Fruit fly (Drosophila melanogaster) whole organism, embryonic: Measurements from ENCODE around the gene CG15922.

Source experiments
- Bdp1 ChIP-seq: fragments of 200-800 bp; sonication (Bioruptor generic); optimal IDR thresholded peaks from 3 replicates; lab custom pipeline; 2016; ENCODE audit warnings: missing biosample characterization, missing genetic modification characterization
- Blimp-1 ChIP-seq: fragments of 200-800 bp; sonication (Bioruptor generic); optimal IDR thresholded peaks from 3 replicates; lab custom pipeline; 2018; ENCODE audit warnings: missing biosample characterization, missing genetic modification characterization, mild to moderate bottlenecking, moderate library complexity, missing genetic modification reagents
- CG10431 ChIP-seq: fragments of 200-800 bp; sonication (Bioruptor generic); optimal IDR thresholded peaks from 3 replicates; lab custom pipeline; 2018; ENCODE audit warnings: missing biosample characterization, mild to moderate bottlenecking, missing genetic modification characterization
- CG11247 ChIP-seq: fragments of 200-800 bp; sonication (Bioruptor generic); IDR thresholded peaks from 2 replicates; pipeline ENCODE4 v1.3.6; 2022; ENCODE audit warnings: missing biosample characterization, missing genetic modification characterization
- CG12942 ChIP-seq: fragments of 200-800 bp; sonication (Bioruptor generic); optimal IDR thresholded peaks from 3 replicates; lab custom pipeline; 2016; ENCODE audit warnings: missing biosample characterization, missing genetic modification characterization
- CG13287 ChIP-seq: fragments of 200-800 bp; sonication (Bioruptor generic); IDR thresholded peaks from 2 replicates; pipeline ENCODE4 v1.3.6; 2022; ENCODE audit warnings: missing biosample characterization, missing genetic modification characterization; ENCODE audit not compliant: partially characterized antibody
- CG13296 ChIP-seq: fragments of 200-800 bp; sonication (Bioruptor generic); optimal IDR thresholded peaks from 3 replicates; lab custom pipeline; 2018; ENCODE audit warnings: missing biosample characterization, mild to moderate bottlenecking, missing genetic modification characterization
- CG18011 ChIP-seq: fragments of 200-800 bp; sonication (Bioruptor generic); optimal IDR thresholded peaks from 2 replicates; lab custom pipeline; 2017; ENCODE audit warnings: missing biosample characterization, missing genetic modification characterization, mild to moderate bottlenecking, moderate library complexity, missing genotype
- CG18599 ChIP-seq: fragments of 200-800 bp; sonication (Bioruptor generic); optimal IDR thresholded peaks from 3 replicates; lab custom pipeline; 2017; ENCODE audit warnings: missing biosample characterization, missing genetic modification characterization, mild to moderate bottlenecking, moderate library complexity, missing genetic modification reagents
- CG30431 ChIP-seq: fragments of 200-800 bp; sonication (Bioruptor generic); optimal IDR thresholded peaks from 2 replicates; lab custom pipeline; 2017; ENCODE audit warnings: missing biosample characterization, missing genetic modification characterization
- CG3065 ChIP-seq: fragments of 200-800 bp; sonication (Bioruptor generic); optimal IDR thresholded peaks from 2 replicates; lab custom pipeline; 2016; ENCODE audit warnings: missing biosample characterization, missing genetic modification characterization
- CG3838 ChIP-seq: fragments of 200-800 bp; sonication (Bioruptor generic); optimal IDR thresholded peaks from 3 replicates; lab custom pipeline; 2016; ENCODE audit warnings: missing biosample characterization, missing genetic modification characterization
- CG43689 ChIP-seq: fragments of 200-800 bp; sonication (Bioruptor generic); IDR thresholded peaks from 2 replicates; pipeline ENCODE4 v1.3.6; 2022; ENCODE audit warnings: missing biosample characterization, missing genetic modification characterization
- CG4424 ChIP-seq: fragments of 200-800 bp; sonication (Bioruptor generic); optimal IDR thresholded peaks from 3 replicates; lab custom pipeline; 2016; ENCODE audit warnings: missing biosample characterization, missing genetic modification characterization
- CG4820 ChIP-seq: fragments of 200-800 bp; sonication (Bioruptor generic); optimal IDR thresholded peaks from 3 replicates; lab custom pipeline; 2016; ENCODE audit warnings: missing biosample characterization, missing genetic modification characterization
- CG7357 ChIP-seq: fragments of 200-800 bp; sonication (Bioruptor generic); IDR thresholded peaks from 3 replicates; pipeline ENCODE4 v1.3.6; 2022; ENCODE audit warnings: missing biosample characterization, missing genetic modification characterization
- CG8765 ChIP-seq: fragments of 200-800 bp; sonication (Bioruptor generic); IDR thresholded peaks from 2 replicates; pipeline ENCODE4 v1.3.6; 2022; ENCODE audit warnings: missing biosample characterization, missing genetic modification characterization
- CG9932 ChIP-seq: fragments of 200-800 bp; sonication (Bioruptor generic); IDR thresholded peaks from 2 replicates; pipeline ENCODE4 v1.3.6; 2022; ENCODE audit warnings: missing biosample characterization, missing genetic modification characterization
- D19A ChIP-seq: fragments of 200-800 bp; optimal IDR thresholded peaks from 3 replicates; lab custom pipeline; 2019; ENCODE audit warnings: missing biosample characterization, mild to moderate bottlenecking, missing genetic modification characterization, moderate library complexity
- Dll ChIP-seq: fragments of 200-800 bp; sonication (Bioruptor generic); IDR thresholded peaks from 4 replicates; pipeline ENCODE4 v1.3.6; 2022; ENCODE audit warnings: missing biosample characterization, missing genetic modification characterization; ENCODE audit not compliant: partially characterized antibody
- HHEX ChIP-seq: fragments of 200-800 bp; sonication (Bioruptor generic); optimal IDR thresholded peaks from 3 replicates; lab custom pipeline; 2017; ENCODE audit warnings: missing biosample characterization, mild to moderate bottlenecking, missing genetic modification characterization, missing genetic modification reagents
- HmgZ ChIP-seq: fragments of 200-800 bp; sonication (Bioruptor generic); optimal IDR thresholded peaks from 2 replicates; lab custom pipeline; 2018; ENCODE audit warnings: missing biosample characterization, mild to moderate bottlenecking, missing genetic modification characterization
- Hmx ChIP-seq: fragments of 200-800 bp; sonication (Bioruptor generic); optimal IDR thresholded peaks from 2 replicates; lab custom pipeline; 2016; ENCODE audit warnings: missing biosample characterization, missing genetic modification characterization
- Jarid2 ChIP-seq: fragments of 200-800 bp; sonication (Bioruptor generic); optimal IDR thresholded peaks from 3 replicates; lab custom pipeline; 2017; ENCODE audit warnings: mild to moderate bottlenecking, missing biosample characterization, missing genetic modification reagents, missing genetic modification characterization
- Lim3 ChIP-seq: fragments of 200-800 bp; sonication (Bioruptor generic); IDR thresholded peaks from 2 replicates; pipeline ENCODE4 v1.3.6; 2022; ENCODE audit warnings: missing biosample characterization, missing genetic modification characterization
- Myb ChIP-seq: fragments of 200-800 bp; sonication (Bioruptor generic); optimal IDR thresholded peaks from 2 replicates; lab custom pipeline; 2016; ENCODE audit warnings: missing biosample characterization, missing genetic modification characterization
- NFAT ChIP-seq: fragments of 200-800 bp; sonication (Bioruptor generic); IDR thresholded peaks from 2 replicates; pipeline ENCODE4 v1.3.6; 2022; ENCODE audit warnings: missing biosample characterization, missing genetic modification characterization
- Spps ChIP-seq: fragments of 200-800 bp; sonication (Bioruptor generic); optimal IDR thresholded peaks from 2 replicates; lab custom pipeline; 2018; ENCODE audit warnings: missing biosample characterization, mild to moderate bottlenecking, missing genetic modification characterization
- bigmax ChIP-seq: fragments of 200-800 bp; sonication (Bioruptor generic); optimal IDR thresholded peaks from 2 replicates; lab custom pipeline; 2018; ENCODE audit warnings: missing biosample characterization, mild to moderate bottlenecking, missing genetic modification characterization
- caup ChIP-seq: fragments of 200-800 bp; sonication (Bioruptor generic); optimal IDR thresholded peaks from 3 replicates; lab custom pipeline; 2017; ENCODE audit warnings: missing biosample characterization, mild to moderate bottlenecking, missing genetic modification characterization, moderate library complexity; ENCODE audit not compliant: severe bottlenecking
- chinmo ChIP-seq: fragments of 200-800 bp; sonication (Bioruptor generic); IDR thresholded peaks from 4 replicates; pipeline ENCODE4 v1.3.6; 2022; ENCODE audit warnings: missing biosample characterization, missing genetic modification characterization; ENCODE audit not compliant: partially characterized antibody
- chn ChIP-seq: fragments of 200-800 bp; sonication (Bioruptor generic); optimal IDR thresholded peaks from 2 replicates; lab custom pipeline; 2016; ENCODE audit warnings: missing biosample characterization, missing genetic modification characterization
- crol ChIP-seq: fragments of 200-800 bp; sonication (Bioruptor generic); IDR thresholded peaks from 2 replicates; pipeline ENCODE4 v1.3.6; 2022; ENCODE audit warnings: missing biosample characterization, missing genetic modification characterization
- exex ChIP-seq: fragments of 200-800 bp; sonication (Bioruptor generic); optimal IDR thresholded peaks from 4 replicates; lab custom pipeline; 2018; ENCODE audit warnings: missing biosample characterization, mild to moderate bottlenecking, missing genetic modification characterization, moderate library complexity
- gcm2 ChIP-seq: fragments of 200-800 bp; sonication (Bioruptor generic); optimal IDR thresholded peaks from 2 replicates; lab custom pipeline; 2016; ENCODE audit warnings: missing biosample characterization, missing genetic modification characterization
- lbe ChIP-seq: fragments of 200-800 bp; sonication (Bioruptor generic); optimal IDR thresholded peaks from 2 replicates; lab custom pipeline; 2016; ENCODE audit warnings: missing biosample characterization, mild to moderate bottlenecking, missing genetic modification characterization
- oc ChIP-seq: fragments of 200-800 bp; sonication (Bioruptor generic); optimal IDR thresholded peaks from 2 replicates; lab custom pipeline; 2018; ENCODE audit warnings: missing biosample characterization, mild to moderate bottlenecking, missing genetic modification characterization, moderate library complexity
- pan ChIP-seq, 4 experiments: fragments of >200 bp in 3 of 4; fragments of 200-800 bp in 1 of 4; sonication (Bioruptor generic) in 1 of 4; optimal IDR thresholded peaks in 3 of 4; IDR thresholded peaks in 1 of 4; 2 replicates each; pipeline versions ENCODE4 v1.3.6 to Lab custom; 2017 to 2022; ENCODE audit warnings: missing biosample characterization in 2 of 4, missing genetic modification characterization in 2 of 4, mixed read lengths in 1 of 4
- sens-2 ChIP-seq: fragments of 200-800 bp; sonication (Bioruptor generic); IDR thresholded peaks from 2 replicates; pipeline ENCODE4 v1.3.6; 2022; ENCODE audit warnings: missing biosample characterization, missing genetic modification characterization
- shn ChIP-seq: fragments of 200-800 bp; sonication (Bioruptor generic); optimal IDR thresholded peaks from 3 replicates; lab custom pipeline; 2016; ENCODE audit warnings: missing biosample characterization, missing genetic modification characterization
- sna ChIP-seq: fragments of 200-800 bp; sonication (Bioruptor generic); IDR thresholded peaks from 2 replicates; pipeline ENCODE4 v1.3.6; 2022; ENCODE audit warnings: missing biosample characterization, missing genetic modification characterization; ENCODE audit not compliant: partially characterized antibody
- so ChIP-seq: fragments of 200-800 bp; sonication (Bioruptor generic); IDR thresholded peaks from 3 replicates; pipeline ENCODE4 v1.3.6; 2022; ENCODE audit warnings: missing biosample characterization, missing genetic modification characterization
- sob ChIP-seq: fragments of 200-800 bp; sonication (Bioruptor generic); IDR thresholded peaks from 2 replicates; pipeline ENCODE4 v1.3.6; 2022; ENCODE audit warnings: missing biosample characterization, missing genetic modification characterization
- sqz ChIP-seq: fragments of 200-800 bp; sonication (Bioruptor generic); optimal IDR thresholded peaks from 3 replicates; lab custom pipeline; 2018; ENCODE audit warnings: missing biosample characterization, mild to moderate bottlenecking, missing genetic modification characterization
- tap ChIP-seq: fragments of 200-800 bp; optimal IDR thresholded peaks from 3 replicates; lab custom pipeline; 2019; ENCODE audit warnings: missing biosample characterization, mild to moderate bottlenecking, missing genetic modification characterization, moderate library complexity
- tx ChIP-seq: fragments of 200-800 bp; sonication (Bioruptor generic); optimal IDR thresholded peaks from 2 replicates; lab custom pipeline; 2016; ENCODE audit warnings: missing biosample characterization, missing genetic modification characterization
- vfl ChIP-seq: fragments of 200-800 bp; sonication (Bioruptor generic); optimal IDR thresholded peaks from 2 replicates; lab custom pipeline; 2016; ENCODE audit warnings: missing biosample characterization, missing genetic modification characterization
- zen ChIP-seq: fragments of 200-800 bp; sonication (Bioruptor generic); optimal IDR thresholded peaks from 3 replicates; lab custom pipeline; 2018; ENCODE audit warnings: missing biosample characterization, mild to moderate bottlenecking, missing genetic modification characterization, moderate library complexity

CG15922 gene

DNA sequence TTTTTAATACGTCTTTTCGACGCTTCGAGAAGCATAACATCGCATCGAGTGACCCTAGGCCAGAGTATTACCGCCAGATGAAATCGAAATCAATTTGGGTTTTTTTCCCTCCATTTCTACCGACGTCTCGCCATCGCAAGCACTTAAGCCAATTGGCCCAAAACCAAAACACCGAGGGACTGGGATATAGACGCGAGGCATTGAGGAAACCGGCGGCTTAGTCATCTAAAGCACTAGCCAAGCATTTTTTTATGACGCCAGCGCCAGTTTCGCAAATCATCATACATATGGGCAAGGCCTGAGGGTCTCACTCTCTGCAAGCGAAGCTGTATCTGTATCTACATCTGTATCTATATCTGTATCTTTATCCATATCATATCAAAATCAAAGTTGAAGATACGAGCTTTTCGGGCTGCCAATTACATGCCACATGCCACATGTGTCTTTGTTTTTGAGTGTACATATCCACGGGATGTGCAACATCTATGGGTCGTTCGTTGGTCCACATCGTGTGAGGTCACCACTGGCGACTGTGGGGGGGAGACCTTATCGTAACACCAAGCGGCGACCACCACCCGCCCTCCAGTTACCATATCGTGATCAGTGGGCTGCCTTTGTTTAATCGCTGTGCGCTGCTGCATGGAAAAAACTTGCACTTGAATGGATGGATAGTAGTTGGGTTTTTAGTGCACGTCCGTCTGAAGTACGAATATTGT, 7.6 kb upstream of the CG15922 start (continued):
- TF ChIP-seq pan (optimal IDR thresholded peaks at IDR 0.05; lab: Kevin White, UChicago) (no peak), pan (GFP tag; optimal IDR thresholded peaks at IDR 0.05 in 1 of 2, IDR thresholded peaks at IDR 0.05 in 1 of 2) (no peak), chn (GFP tag; lab: Kevin White, UChicago) (no peak), CG3838 (GFP tag; lab: Kevin White, UChicago) (no peak), CG18011 (GFP tag; lab: Kevin White, UChicago) (no peak), CG4820 (GFP tag; lab: Kevin White, UChicago) (no peak), chinmo (GFP tag; lab: Robert Waterston, UW) (0 out of 4 replicates have a peak, but pooled peaks have one; percentile 52), CG12942 (GFP tag; lab: Kevin White, UChicago) (no peak), CG13296 (GFP tag; lab: Kevin White, UChicago) (no peak), vfl (no peak), sqz (GFP tag; lab: Kevin White, UChicago) (no peak), D19A (tag; lab: Kevin White, UChicago) (no peak), crol (GFP tag; lab: Robert Waterston, UW) (peak; percentile 62), HHEX (GFP tag; lab: Kevin White, UChicago) (no peak), zen (peak; percentile 39)

DNA sequence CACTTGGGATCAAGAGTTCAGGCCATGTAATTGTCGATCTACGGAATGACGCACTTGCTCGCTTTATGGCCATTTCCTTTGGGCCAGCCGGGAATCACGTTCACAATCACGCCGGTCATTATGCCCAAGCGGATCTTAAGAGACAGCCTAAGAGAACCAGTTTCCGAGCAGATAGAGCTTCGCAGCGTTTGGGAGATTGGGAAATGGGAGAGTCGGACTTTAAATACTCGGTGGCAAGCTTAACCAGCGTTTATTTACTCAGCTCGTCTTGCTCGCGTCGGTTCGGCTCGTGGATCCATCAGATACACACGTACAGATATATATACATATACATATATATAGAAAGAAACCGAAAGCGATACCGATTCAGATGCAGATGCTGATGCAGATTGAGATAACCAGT, 5.5 kb upstream of the CG15922 start:
- TF ChIP-seq CG10431 (peak; percentile 28), Jarid2 (GFP tag; lab: Kevin White, UChicago) (peak; percentile 58), CG11247 (no peak), exex (tag; lab: Kevin White, UChicago) (no peak), oc (tag; lab: Kevin White, UChicago) (peak; percentile 42), lbe (peak; percentile 3), NFAT (GFP tag; lab: Robert Waterston, UW) (no peak), gcm2 (GFP tag; lab: Kevin White, UChicago) (no peak), tx (GFP tag; lab: Kevin White, UChicago) (no peak), Bdp1 (GFP tag; lab: Kevin White, UChicago) (no peak), CG3065 (GFP tag; lab: Kevin White, UChicago) (no peak), sens-2 (GFP tag; lab: Robert Waterston, UW) (no peak), CG43689 (GFP tag; lab: Robert Waterston, UW) (no peak), bigmax (GFP tag; lab: Kevin White, UChicago) (no peak), CG9932 (GFP tag; lab: Robert Waterston, UW) (no peak), shn (GFP tag; lab: Kevin White, UChicago) (no peak), so (GFP tag; lab: Robert Waterston, UW) (no peak), HmgZ (no peak), Blimp-1 (GFP tag; lab: Kevin White, UChicago) (peak; percentile 95), sob (GFP tag; lab: Robert Waterston, UW) (no peak), CG7357 (no peak), Hmx (GFP tag; lab: Kevin White, UChicago) (no peak), Lim3 (no peak), Spps (tag; lab: Kevin White, UChicago) (no peak), CG8765 (GFP tag; lab: Robert Waterston, UW) (no peak), CG18599 (GFP tag; lab: Kevin White, UChicago) (no peak), CG30431 (GFP tag; lab: Kevin White, UChicago) (no peak), sna (no peak), Dll (no peak), caup (GFP tag; lab: Kevin White, UChicago) (no peak), Myb (GFP tag; lab: Kevin White, UChicago) (no peak), chinmo (GFP tag; lab: Robert Waterston, UW) (peak; percentile 61; the same call in 1 of the 4 replicates), tap (tag; lab: Kevin White, UChicago) (no peak), CG13287 (GFP tag; lab: Robert Waterston, UW) (peak; percentile 36; the same call in 1 of the 2 replicates), CG4424 (GFP tag; lab: Kevin White, UChicago) (no peak)
